Worm (Caenorhabditis elegans) whole organism, L3 larva: ENCODE data around the gene F17H10.1.

Experiments
- R02D3.7 ChIP-seq: fragments of 150-350 bp; optimal IDR thresholded peaks from 2 replicates; lab custom pipeline; 2014; ENCODE audit warnings: missing biosample characterization, missing genetic modification characterization
- ZK546.5 ChIP-seq: sonication (generic microtip); optimal IDR thresholded peaks from 2 replicates; lab custom pipeline; 2017; ENCODE audit warnings: missing biosample characterization, missing genetic modification characterization
- ama-1 ChIP-seq: fragments of 150-350 bp; optimal IDR thresholded peaks from 2 replicates; lab custom pipeline; 2018
- ceh-16 ChIP-seq: sonication (generic microtip); optimal IDR thresholded peaks from 2 replicates; lab custom pipeline; 2017; ENCODE audit warnings: missing biosample characterization, missing genetic modification characterization
- ceh-82 ChIP-seq: fragments of 150-350 bp; optimal IDR thresholded peaks from 2 replicates; lab custom pipeline; 2014; ENCODE audit warnings: missing biosample characterization, missing genetic modification characterization
- ceh-9 ChIP-seq: sonication (generic microtip); optimal IDR thresholded peaks from 2 replicates; lab custom pipeline; 2018; ENCODE audit warnings: missing biosample characterization, missing genetic modification characterization
- daf-12 ChIP-seq: fragments of 150-350 bp; optimal IDR thresholded peaks from 2 replicates; lab custom pipeline; 2014; ENCODE audit warnings: missing biosample characterization, missing genetic modification reagents, missing genetic modification characterization
- egl-27 ChIP-seq: sonication (generic microtip); optimal IDR thresholded peaks from 4 replicates; lab custom pipeline; 2017; ENCODE audit warnings: missing biosample characterization, missing genetic modification reagents, missing genetic modification characterization
- elt-1 ChIP-seq: fragments of 150-350 bp; optimal IDR thresholded peaks from 2 replicates; lab custom pipeline; 2014; ENCODE audit warnings: missing biosample characterization, missing genetic modification characterization
- elt-2 ChIP-seq: sonication (generic microtip); optimal IDR thresholded peaks from 2 replicates; lab custom pipeline; 2016; ENCODE audit warnings: missing genetic modification reagents, mild to moderate bottlenecking, missing genetic modification characterization, missing compliant biosample characterization
- elt-3 ChIP-seq, 3 experiments: fragments of 150-350 bp in 1 of 3; sonication (generic microtip) in 2 of 3; optimal IDR thresholded peaks; 2 replicates in 2 of 3; 4 replicates in 1 of 3; lab custom pipeline; 2014 to 2017; ENCODE audit warnings: missing biosample characterization in 3 of 3, missing genetic modification characterization in 3 of 3
- fkh-2 ChIP-seq: fragments of 150-350 bp; optimal IDR thresholded peaks from 2 replicates; lab custom pipeline; 2014; ENCODE audit warnings: missing biosample characterization, missing genetic modification reagents, missing genetic modification characterization
- hmg-11 ChIP-seq: sonication (generic microtip); optimal IDR thresholded peaks from 2 replicates; lab custom pipeline; 2016; ENCODE audit warnings: missing genetic modification characterization, missing compliant biosample characterization
- jun-1 ChIP-seq: fragments of 150-350 bp; optimal IDR thresholded peaks from 2 replicates; lab custom pipeline; 2014; ENCODE audit warnings: missing biosample characterization, missing genetic modification reagents, missing genetic modification characterization
- lin-39 ChIP-seq: fragments of 150-350 bp; optimal IDR thresholded peaks from 2 replicates; lab custom pipeline; 2018; ENCODE audit warnings: missing biosample characterization, missing genetic modification reagents, missing genetic modification characterization
- mdl-1 ChIP-seq: fragments of 150-350 bp; optimal IDR thresholded peaks from 2 replicates; lab custom pipeline; 2014; ENCODE audit warnings: missing biosample characterization, missing genetic modification characterization
- mml-1 ChIP-seq: fragments of 150-350 bp; sonication (generic microtip); optimal IDR thresholded peaks from 3 replicates; lab custom pipeline; 2014; ENCODE audit warnings: missing biosample characterization, missing genetic modification characterization
- nfya-1 ChIP-seq: sonication (generic microtip); optimal IDR thresholded peaks from 2 replicates; lab custom pipeline; 2017; ENCODE audit warnings: missing genetic modification characterization, mild to moderate bottlenecking, missing compliant biosample characterization, antibody characterized with exemption, moderate library complexity; ENCODE audit not compliant: insufficient read depth
- nhr-11 ChIP-seq: fragments of 150-350 bp; optimal IDR thresholded peaks from 2 replicates; lab custom pipeline; 2014; ENCODE audit warnings: missing biosample characterization, missing genetic modification characterization
- nhr-12 ChIP-seq: fragments of 150-350 bp; optimal IDR thresholded peaks from 2 replicates; lab custom pipeline; 2014; ENCODE audit warnings: missing biosample characterization, missing genetic modification characterization
- nhr-23 ChIP-seq: fragments of 150-350 bp; optimal IDR thresholded peaks from 2 replicates; lab custom pipeline; 2014; ENCODE audit warnings: missing biosample characterization, missing genetic modification reagents, missing genetic modification characterization
- nhr-237 ChIP-seq: fragments of 150-350 bp; optimal IDR thresholded peaks from 2 replicates; lab custom pipeline; 2014; ENCODE audit warnings: missing biosample characterization, missing genetic modification characterization
- nhr-25 ChIP-seq: sonication (generic microtip); optimal IDR thresholded peaks from 2 replicates; lab custom pipeline; 2017; ENCODE audit warnings: missing biosample characterization, missing genetic modification characterization
- nhr-43 ChIP-seq: sonication (generic microtip); optimal IDR thresholded peaks from 2 replicates; lab custom pipeline; 2016; ENCODE audit warnings: mild to moderate bottlenecking, missing genetic modification characterization, missing compliant biosample characterization; ENCODE audit not compliant: poor library complexity, severe bottlenecking
- nhr-67 ChIP-seq: fragments of 150-350 bp; optimal IDR thresholded peaks from 2 replicates; lab custom pipeline; 2014; ENCODE audit warnings: missing biosample characterization, missing genetic modification characterization
- pha-4 ChIP-seq: fragments of 150-350 bp; optimal IDR thresholded peaks from 2 replicates; lab custom pipeline; 2014; ENCODE audit warnings: missing biosample characterization, missing genetic modification reagents, missing genetic modification characterization
- pqm-1 ChIP-seq: fragments of 150-350 bp; optimal IDR thresholded peaks from 2 replicates; lab custom pipeline; 2017; ENCODE audit warnings: missing biosample characterization, missing genetic modification characterization, inconsistent platforms
- skn-1 ChIP-seq: fragments of 150-350 bp; optimal IDR thresholded peaks from 2 replicates; lab custom pipeline; 2014; ENCODE audit warnings: missing biosample characterization, missing genetic modification characterization
- snpc-4 ChIP-seq: fragments of 150-350 bp; optimal IDR thresholded peaks from 2 replicates; lab custom pipeline; 2014; ENCODE audit warnings: missing biosample characterization, missing genetic modification characterization
- unc-39 ChIP-seq: sonication (generic microtip); optimal IDR thresholded peaks from 4 replicates; lab custom pipeline; 2017; ENCODE audit warnings: missing biosample characterization, missing genetic modification characterization
- unc-62 ChIP-seq: fragments of 150-350 bp; sonication (generic microtip); optimal IDR thresholded peaks from 4 replicates; lab custom pipeline; 2014; ENCODE audit warnings: missing biosample characterization, missing genetic modification reagents, missing genetic modification characterization
- zag-1 ChIP-seq: fragments of 150-350 bp; optimal IDR thresholded peaks from 2 replicates; lab custom pipeline; 2014; ENCODE audit warnings: missing biosample characterization, missing genetic modification characterization
- ztf-11 ChIP-seq: fragments of 150-350 bp; optimal IDR thresholded peaks from 2 replicates; lab custom pipeline; 2014; ENCODE audit warnings: missing biosample characterization, missing genetic modification characterization
- ztf-4 ChIP-seq: fragments of 150-350 bp; optimal IDR thresholded peaks from 2 replicates; lab custom pipeline; 2014; ENCODE audit warnings: missing biosample characterization, missing genetic modification characterization

Gene F17H10.1

DNA sequence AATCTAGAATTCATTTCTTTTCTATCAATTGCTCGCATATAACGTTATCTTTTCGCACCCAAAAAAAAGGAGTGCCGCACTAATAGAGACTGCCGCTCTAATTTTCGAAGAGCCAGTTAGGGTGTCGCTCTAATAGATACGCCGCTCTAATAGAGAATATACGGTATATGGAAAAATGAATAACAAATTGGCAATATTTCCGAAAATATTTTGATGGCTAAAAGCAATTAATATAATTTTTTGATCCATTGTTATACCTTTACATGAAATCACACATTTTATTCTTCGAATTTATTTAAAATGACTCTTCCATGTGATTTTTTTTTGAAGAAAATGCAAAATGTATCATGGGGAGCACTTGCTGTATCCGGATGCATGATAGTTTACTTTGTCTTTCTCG, 27.2 kb upstream of the F17H10.1 start, which contains the start of gene K03A11.4:
K03A11.4 (plus strand) TSS at position 301 of the 400 bp plus-strand sequence.
- TF ChIP-seq zag-1 (tag; lab: Kevin White, UChicago) (no peak), pha-4 (tag; lab: Kevin White, UChicago) (no peak), nhr-67 (tag; lab: Kevin White, UChicago) (no peak), snpc-4 (tag; lab: Kevin White, UChicago) (no peak), unc-62 (GFP tag; lab: Kevin White, UChicago) (no peak), ama-1 (no peak), nhr-12 (no peak), daf-12 (no peak), pqm-1 (tag; lab: Kevin White, UChicago) (no peak), ceh-16 (tag; lab: Kevin White, UChicago) (no peak), hmg-11 (tag; lab: Kevin White, UChicago) (no peak), nhr-237 (tag; lab: Kevin White, UChicago) (no peak)

DNA sequence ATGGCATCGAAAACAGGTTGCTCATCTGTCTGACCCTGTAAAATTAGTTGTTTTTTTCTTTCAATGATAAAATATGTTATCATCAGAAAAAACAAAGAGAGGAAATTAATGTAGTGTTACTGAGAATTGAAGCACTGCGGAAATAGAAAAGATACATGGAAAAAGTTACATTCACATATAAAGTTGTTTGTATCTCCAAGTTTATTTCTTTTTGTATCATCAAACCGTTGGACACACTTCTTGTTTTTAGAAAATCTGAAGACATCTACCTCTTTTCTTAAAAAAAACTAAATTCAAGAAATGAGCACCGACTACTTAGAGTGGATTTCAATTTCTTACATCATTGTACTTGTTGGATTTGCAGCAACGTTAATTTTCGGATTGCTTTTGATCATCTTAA, 22.7 kb upstream of the F17H10.1 start, which contains the start of gene str-10:
str-10 (plus strand) TSS at position 301 of the 400 bp plus-strand sequence.
- no peak for TF ChIP-seq ceh-9 (tag; lab: Kevin White, UChicago)
- TF ChIP-seq ceh-82 (tag; lab: Kevin White, UChicago): no peak
- no peak for TF ChIP-seq ceh-16 (tag; lab: Kevin White, UChicago)
- TF ChIP-seq hmg-11 (tag; lab: Kevin White, UChicago): no peak
- TF ChIP-seq ztf-4 (tag; lab: Kevin White, UChicago): no peak

DNA sequence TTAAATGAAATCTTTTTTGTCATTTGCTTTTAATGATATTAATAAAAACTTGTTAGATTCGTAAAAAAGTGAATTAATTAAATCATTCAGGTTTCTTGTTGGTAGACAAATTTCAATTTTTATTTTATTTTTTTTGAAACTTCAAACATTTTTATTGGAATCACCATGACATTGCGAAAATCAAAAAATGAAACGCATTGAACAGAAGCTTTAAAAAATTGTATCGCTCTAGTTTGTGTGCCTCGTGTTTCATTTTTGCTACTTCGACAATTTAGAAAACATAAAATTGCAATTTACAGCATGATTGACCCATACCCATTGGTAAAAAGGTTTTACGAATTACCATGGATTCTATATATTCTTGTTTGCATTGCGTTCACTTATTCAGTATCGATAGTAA, 20.8 kb upstream of the F17H10.1 start, which contains the start of gene R03G8.1:
R03G8.1 (plus strand) TSS at position 301 of the 400 bp plus-strand sequence.
- TF ChIP-seq lin-39 (tag; lab: Kevin White, UChicago) (no peak), nfya-1 (no peak)

DNA sequence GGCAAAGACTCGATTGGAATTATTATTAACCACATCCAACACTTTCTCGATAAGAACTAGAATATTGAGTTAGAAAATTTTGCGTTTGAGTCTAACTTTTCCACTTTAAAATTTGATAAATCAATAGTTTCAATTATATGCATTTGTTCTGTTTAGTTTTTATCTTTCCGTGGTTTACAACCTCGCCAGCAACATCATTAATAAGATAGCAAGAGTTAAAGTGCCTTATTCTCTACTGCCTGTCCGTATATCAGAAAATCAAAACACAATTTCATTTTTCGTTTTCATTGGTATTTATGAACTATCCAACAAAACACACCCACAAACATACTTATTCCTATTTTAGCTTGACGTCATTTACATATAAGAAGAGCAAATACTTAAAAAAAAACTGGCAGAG, 16.5 kb upstream of the F17H10.1 start:
- TF ChIP-seq elt-2: peak; percentile 59
- peak; percentile 53 for TF ChIP-seq pqm-1 (tag; lab: Kevin White, UChicago)
- TF ChIP-seq fkh-2 (tag; lab: Kevin White, UChicago): no peak
- TF ChIP-seq ZK546.5: no peak
- TF ChIP-seq unc-39 (tag; lab: Kevin White, UChicago): no peak

DNA sequence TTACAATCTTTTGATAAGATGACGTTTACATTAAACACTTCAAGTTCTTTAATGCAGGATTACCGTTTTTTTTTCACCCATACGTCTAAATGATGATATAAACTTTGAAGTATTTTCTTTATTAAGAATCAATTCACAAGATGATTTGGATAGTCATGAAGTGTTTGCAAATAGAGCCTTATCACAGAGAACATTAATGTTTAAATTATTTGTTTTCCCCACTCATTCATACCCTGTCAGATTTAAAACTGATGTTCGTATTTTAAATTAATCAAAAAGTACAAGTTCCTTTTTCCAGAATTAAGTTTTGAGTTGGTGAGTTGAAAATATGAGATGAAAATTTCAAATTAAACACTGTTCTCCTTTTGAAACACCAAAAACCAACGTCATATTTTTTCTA, 14.4 kb upstream of the F17H10.1 start, which contains the start of gene R03G8.3:
R03G8.3 (plus strand) TSS at position 301 of the 400 bp plus-strand sequence.
- TF ChIP-seq zag-1 (tag; lab: Kevin White, UChicago): no peak
- no peak for TF ChIP-seq ceh-16 (tag; lab: Kevin White, UChicago)
- no peak for TF ChIP-seq elt-3 (tag; optimal IDR thresholded peaks at IDR 0.05; lab: Kevin White, UChicago)
- no peak for TF ChIP-seq mdl-1 (tag; lab: Kevin White, UChicago)
- no peak for TF ChIP-seq nhr-23 (tag; lab: Kevin White, UChicago)
- TF ChIP-seq pqm-1 (tag; lab: Kevin White, UChicago): no peak
- no peak for TF ChIP-seq jun-1 (tag; lab: Kevin White, UChicago)
- no peak for TF ChIP-seq ztf-11 (tag; lab: Kevin White, UChicago)
- no peak for TF ChIP-seq unc-62 (GFP tag; lab: Kevin White, UChicago)
- TF ChIP-seq nhr-67 (tag; lab: Kevin White, UChicago): no peak
- TF ChIP-seq nhr-43: no peak
- no peak for TF ChIP-seq hmg-11 (tag; lab: Kevin White, UChicago)
- no peak for TF ChIP-seq elt-1 (tag; lab: Kevin White, UChicago)
- no peak for TF ChIP-seq nhr-25
- TF ChIP-seq unc-39 (tag; lab: Kevin White, UChicago): no peak
- TF ChIP-seq skn-1 (tag; lab: Kevin White, UChicago): no peak
- TF ChIP-seq elt-2: no peak
- no peak for TF ChIP-seq mml-1 (tag; lab: Kevin White, UChicago)

DNA sequence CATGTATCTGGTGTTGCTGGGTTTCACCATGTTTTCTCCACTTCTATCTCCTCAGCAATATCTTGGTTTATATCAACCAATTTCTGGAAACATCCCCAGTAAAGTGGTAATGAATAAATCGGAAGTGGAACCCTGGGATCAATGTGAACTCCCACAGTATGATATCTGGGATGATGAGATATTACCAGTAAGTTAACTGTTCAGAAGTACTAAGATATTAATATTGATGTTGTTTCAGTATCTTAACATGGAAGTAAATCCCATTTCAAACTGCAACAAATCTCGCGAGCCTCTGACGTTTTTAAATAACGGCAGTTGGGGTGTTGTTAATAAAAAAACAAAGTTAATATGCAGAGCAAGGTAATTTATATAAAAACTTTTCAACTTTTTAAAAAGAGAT, 13.8 kb upstream of the F17H10.1 start:
- no peak for TF ChIP-seq unc-62 (GFP tag; lab: Kevin White, UChicago)
- no peak for TF ChIP-seq ztf-11 (tag; lab: Kevin White, UChicago)
- no peak for TF ChIP-seq ZK546.5
- no peak for TF ChIP-seq jun-1 (tag; lab: Kevin White, UChicago)
- no peak for TF ChIP-seq elt-1 (tag; lab: Kevin White, UChicago)
- TF ChIP-seq ceh-82 (tag; lab: Kevin White, UChicago): no peak
- TF ChIP-seq pqm-1 (tag; lab: Kevin White, UChicago): no peak
- TF ChIP-seq R02D3.7 (tag; lab: Kevin White, UChicago): no peak
- no peak for TF ChIP-seq elt-3 (tag; optimal IDR thresholded peaks at IDR 0.05; lab: Kevin White, UChicago)
- no peak for TF ChIP-seq fkh-2 (tag; lab: Kevin White, UChicago)
- TF ChIP-seq nhr-11 (tag; lab: Kevin White, UChicago): no peak
- TF ChIP-seq nhr-12: no peak
- TF ChIP-seq egl-27 (tag; lab: Kevin White, UChicago): no peak
- TF ChIP-seq nhr-237 (tag; lab: Kevin White, UChicago): no peak
- TF ChIP-seq mml-1 (tag; lab: Kevin White, UChicago): no peak
- no peak for TF ChIP-seq nhr-23 (tag; lab: Kevin White, UChicago)
- no peak for TF ChIP-seq daf-12
- no peak for TF ChIP-seq ceh-16 (tag; lab: Kevin White, UChicago)
- no peak for TF ChIP-seq mdl-1 (tag; lab: Kevin White, UChicago)
- TF ChIP-seq, all 47 proteins: peak for 0
